Fruit fly (Drosophila melanogaster) whole organism, embryonic: ENCODE results near the gene mEFTs.

ENCODE experiments used
- Bgb ChIP-seq: fragments of 200-800 bp; sonication (Bioruptor generic); IDR thresholded peaks from 2 replicates; pipeline ENCODE4 v1.3.6; 2022; ENCODE audit warnings: missing biosample characterization, missing genetic modification characterization; ENCODE audit not compliant: partially characterized antibody
- CG12391 ChIP-seq: fragments of 200-800 bp; sonication (Bioruptor generic); optimal IDR thresholded peaks from 3 replicates; lab custom pipeline; 2018; ENCODE audit warnings: missing biosample characterization, mild to moderate bottlenecking, missing genetic modification characterization, moderate library complexity
- CG14860 ChIP-seq: fragments of 200-800 bp; sonication (Bioruptor generic); IDR thresholded peaks from 3 replicates; pipeline ENCODE4 v1.3.6; 2022; ENCODE audit warnings: missing biosample characterization, missing genetic modification characterization; ENCODE audit not compliant: partially characterized antibody
- CG15601 ChIP-seq: fragments of 200-800 bp; sonication (Bioruptor generic); optimal IDR thresholded peaks from 3 replicates; lab custom pipeline; 2019; ENCODE audit warnings: missing biosample characterization, mild to moderate bottlenecking, missing genetic modification characterization, moderate library complexity
- CG17186 ChIP-seq: fragments of 200-800 bp; sonication (Bioruptor generic); optimal IDR thresholded peaks from 3 replicates; lab custom pipeline; 2017; ENCODE audit warnings: missing biosample characterization, missing genetic modification reagents, missing genetic modification characterization
- CG17361 ChIP-seq: fragments of 200-800 bp; sonication (Bioruptor generic); IDR thresholded peaks from 3 replicates; pipeline ENCODE4 v1.3.6; 2022; ENCODE audit warnings: missing biosample characterization, missing genetic modification characterization
- CG18262 ChIP-seq: fragments of 200-800 bp; optimal IDR thresholded peaks from 3 replicates; lab custom pipeline; 2019; ENCODE audit warnings: missing biosample characterization, mild to moderate bottlenecking, missing genetic modification characterization, moderate library complexity
- CG30020 ChIP-seq: fragments of 200-800 bp; optimal IDR thresholded peaks from 2 replicates; lab custom pipeline; 2019; ENCODE audit warnings: missing biosample characterization, mild to moderate bottlenecking, missing genetic modification characterization, moderate library complexity
- CG31441 ChIP-seq: fragments of 200-800 bp; sonication (Bioruptor generic); IDR thresholded peaks from 2 replicates; pipeline ENCODE4 v1.3.6; 2022; ENCODE audit warnings: missing biosample characterization, missing genetic modification characterization
- CG33557 ChIP-seq: fragments of 200-800 bp; sonication (Bioruptor generic); optimal IDR thresholded peaks from 2 replicates; lab custom pipeline; 2019; ENCODE audit warnings: missing biosample characterization, mild to moderate bottlenecking, missing genetic modification characterization, moderate library complexity
- CG3995 ChIP-seq: fragments of 200-800 bp; sonication (Bioruptor generic); optimal IDR thresholded peaks from 3 replicates; lab custom pipeline; 2016; ENCODE audit warnings: missing biosample characterization, missing genetic modification characterization
- CG42726 ChIP-seq: fragments of 200-800 bp; sonication (Bioruptor generic); IDR thresholded peaks from 2 replicates; pipeline ENCODE4 v1.3.6; 2022; ENCODE audit warnings: missing biosample characterization, missing genetic modification characterization; ENCODE audit not compliant: partially characterized antibody
- CG9797 ChIP-seq: fragments of 200-800 bp; sonication (Bioruptor generic); optimal IDR thresholded peaks from 3 replicates; lab custom pipeline; 2018; ENCODE audit warnings: missing biosample characterization, mild to moderate bottlenecking, missing genetic modification characterization
- Dad ChIP-seq: fragments of 200-800 bp; sonication (Bioruptor generic); optimal IDR thresholded peaks from 3 replicates; lab custom pipeline; 2016; ENCODE audit warnings: missing biosample characterization, missing genetic modification characterization
- Deaf1 ChIP-seq: fragments of 200-800 bp; optimal IDR thresholded peaks from 3 replicates; lab custom pipeline; 2019; ENCODE audit warnings: missing biosample characterization, mild to moderate bottlenecking, missing genetic modification characterization, moderate library complexity
- Dp ChIP-seq: fragments of 200-800 bp; sonication (Bioruptor generic); optimal IDR thresholded peaks from 2 replicates; lab custom pipeline; 2018; ENCODE audit warnings: missing biosample characterization, mild to moderate bottlenecking, missing genetic modification characterization, moderate library complexity
- HmgZ ChIP-seq: fragments of 200-800 bp; sonication (Bioruptor generic); optimal IDR thresholded peaks from 2 replicates; lab custom pipeline; 2018; ENCODE audit warnings: missing biosample characterization, mild to moderate bottlenecking, missing genetic modification characterization
- Hmr ChIP-seq: fragments of 200-800 bp; sonication (Bioruptor generic); optimal IDR thresholded peaks from 3 replicates; lab custom pipeline; 2017; ENCODE audit warnings: mild to moderate bottlenecking, missing biosample characterization, missing genetic modification reagents, missing genetic modification characterization
- Lpt ChIP-seq: fragments of >200 bp; optimal IDR thresholded peaks from 2 replicates; lab custom pipeline; 2018; ENCODE audit warnings: missing biosample characterization, missing genetic modification characterization
- MBD-R2 ChIP-seq: fragments of 200-800 bp; sonication (Bioruptor generic); IDR thresholded peaks from 2 replicates; pipeline ENCODE4 v1.3.6; 2022; ENCODE audit warnings: missing biosample characterization, missing genetic modification characterization
- Max ChIP-seq: fragments of 200-800 bp; sonication (Bioruptor generic); optimal IDR thresholded peaks from 2 replicates; lab custom pipeline; 2016; ENCODE audit warnings: missing biosample characterization, mild to moderate bottlenecking, missing genetic modification characterization
- Med ChIP-seq: fragments of 200-800 bp; sonication (Bioruptor generic); peaks from one replicate; lab custom pipeline; 2016; ENCODE audit warnings: missing biosample characterization, missing genetic modification characterization, mild to moderate bottlenecking, inconsistent platforms, moderate library complexity
- Myb ChIP-seq: fragments of 200-800 bp; sonication (Bioruptor generic); optimal IDR thresholded peaks from 2 replicates; lab custom pipeline; 2016; ENCODE audit warnings: missing biosample characterization, missing genetic modification characterization
- NC2α ChIP-seq: fragments of 200-800 bp; sonication (Bioruptor generic); optimal IDR thresholded peaks from 2 replicates; lab custom pipeline; 2016; ENCODE audit warnings: missing biosample characterization, missing genetic modification characterization
- Nf-YA ChIP-seq: fragments of 200-800 bp; sonication (Bioruptor generic); IDR thresholded peaks from 2 replicates; pipeline ENCODE4 v1.3.6; 2022; ENCODE audit warnings: missing biosample characterization, missing genetic modification characterization
- Opbp ChIP-seq: fragments of 200-800 bp; sonication (Bioruptor generic); IDR thresholded peaks from 3 replicates; pipeline ENCODE4 v1.3.6; 2022; ENCODE audit warnings: missing biosample characterization, missing genetic modification characterization; ENCODE audit not compliant: partially characterized antibody
- Pdp1 ChIP-seq, 2 experiments: fragments of 200-800 bp; sonication (Bioruptor generic); optimal IDR thresholded peaks; 3 replicates each; lab custom pipeline; 2016; ENCODE audit warnings: missing biosample characterization in 2 of 2, missing genetic modification characterization in 2 of 2, mild to moderate bottlenecking in 1 of 2, moderate library complexity in 1 of 2
- Scr ChIP-seq: fragments of 200-800 bp; sonication (Bioruptor generic); IDR thresholded peaks from 2 replicates; pipeline ENCODE4 v1.3.6; 2022; ENCODE audit warnings: missing biosample characterization, missing genetic modification characterization; ENCODE audit not compliant: partially characterized antibody
- Stat92E ChIP-seq, 3 experiments: fragments of >200 bp in 2 of 3; fragments of 200-800 bp in 1 of 3; sonication (Bioruptor generic) in 1 of 3; optimal IDR thresholded peaks; 2 replicates each; lab custom pipeline; 2017 to 2019; ENCODE audit warnings: missing biosample characterization in 3 of 3, missing genetic modification characterization in 3 of 3, mild to moderate bottlenecking in 1 of 3, moderate library complexity in 1 of 3
- ato ChIP-seq: fragments of 200-800 bp; sonication (Bioruptor generic); IDR thresholded peaks from 2 replicates; pipeline ENCODE4 v1.3.6; 2022; ENCODE audit warnings: missing biosample characterization, missing genetic modification characterization; ENCODE audit not compliant: partially characterized antibody
- grau ChIP-seq: fragments of 200-800 bp; optimal IDR thresholded peaks from 3 replicates; lab custom pipeline; 2019; ENCODE audit warnings: missing biosample characterization, mild to moderate bottlenecking, missing genetic modification characterization, moderate library complexity
- grn ChIP-seq: fragments of 200-800 bp; sonication (Bioruptor generic); optimal IDR thresholded peaks from 3 replicates; lab custom pipeline; 2017; ENCODE audit warnings: missing biosample characterization, missing genetic modification characterization
- gro ChIP-seq: fragments of 200-800 bp; sonication (Bioruptor generic); optimal IDR thresholded peaks from 2 replicates; lab custom pipeline; 2016; ENCODE audit warnings: missing biosample characterization, missing genetic modification characterization
- hbn ChIP-seq: fragments of 200-800 bp; sonication (Bioruptor generic); IDR thresholded peaks from 2 replicates; pipeline ENCODE4 v1.3.6; 2022; ENCODE audit warnings: missing biosample characterization, missing genetic modification characterization; ENCODE audit not compliant: partially characterized antibody
- her ChIP-seq: fragments of 200-800 bp; sonication (Bioruptor generic); optimal IDR thresholded peaks from 2 replicates; lab custom pipeline; 2016; ENCODE audit warnings: missing biosample characterization, missing genetic modification characterization
- knrl ChIP-seq: fragments of 200-800 bp; sonication (Bioruptor generic); IDR thresholded peaks from 3 replicates; pipeline ENCODE4 v1.3.6; 2022; ENCODE audit warnings: missing biosample characterization, missing genetic modification characterization; ENCODE audit not compliant: partially characterized antibody
- mld ChIP-seq: fragments of 200-800 bp; sonication (Bioruptor generic); IDR thresholded peaks from 3 replicates; pipeline ENCODE4 v1.3.6; 2022; ENCODE audit warnings: missing biosample characterization, missing genetic modification characterization; ENCODE audit not compliant: partially characterized antibody
- nmo ChIP-seq: fragments of 200-800 bp; sonication (Bioruptor generic); optimal IDR thresholded peaks from 2 replicates; lab custom pipeline; 2018; ENCODE audit warnings: missing biosample characterization, mild to moderate bottlenecking, missing genetic modification characterization, moderate library complexity
- nom ChIP-seq: fragments of 200-800 bp; sonication (Bioruptor generic); optimal IDR thresholded peaks from 2 replicates; lab custom pipeline; 2017; ENCODE audit warnings: missing biosample characterization, missing genetic modification characterization, mild to moderate bottlenecking, moderate library complexity, missing genetic modification reagents
- pfk ChIP-seq: fragments of 200-800 bp; sonication (Bioruptor generic); optimal IDR thresholded peaks from 2 replicates; lab custom pipeline; 2018; ENCODE audit warnings: missing biosample characterization, mild to moderate bottlenecking, missing genetic modification characterization, moderate library complexity
- pho ChIP-seq: fragments of 200-800 bp; sonication (Bioruptor generic); optimal IDR thresholded peaks from 2 replicates; lab custom pipeline; 2016; ENCODE audit warnings: missing biosample characterization, missing genetic modification characterization
- pum ChIP-seq: fragments of 200-800 bp; sonication (Bioruptor generic); optimal IDR thresholded peaks from 2 replicates; lab custom pipeline; 2016; ENCODE audit warnings: missing biosample characterization, missing genetic modification characterization
- pzg ChIP-seq: fragments of 200-800 bp; sonication (Bioruptor generic); optimal IDR thresholded peaks from 3 replicates; lab custom pipeline; 2018; ENCODE audit warnings: missing biosample characterization, mild to moderate bottlenecking, missing genetic modification characterization, moderate library complexity
- slou ChIP-seq: fragments of 200-800 bp; sonication (Bioruptor generic); optimal IDR thresholded peaks from 3 replicates; lab custom pipeline; 2016; ENCODE audit warnings: missing biosample characterization, missing genetic modification characterization
- stwl ChIP-seq: fragments of 200-800 bp; sonication (Bioruptor generic); optimal IDR thresholded peaks from 3 replicates; lab custom pipeline; 2018; ENCODE audit warnings: missing biosample characterization, mild to moderate bottlenecking, missing genetic modification characterization, moderate library complexity
- trem ChIP-seq: fragments of 200-800 bp; optimal IDR thresholded peaks from 3 replicates; lab custom pipeline; 2019; ENCODE audit warnings: missing biosample characterization, mild to moderate bottlenecking, missing genetic modification characterization, moderate library complexity
- unpg ChIP-seq: fragments of 200-800 bp; sonication (Bioruptor generic); optimal IDR thresholded peaks from 3 replicates; lab custom pipeline; 2018; ENCODE audit warnings: missing biosample characterization, mild to moderate bottlenecking, missing genetic modification characterization, moderate library complexity
- usp ChIP-seq: fragments of >200 bp; optimal IDR thresholded peaks from 2 replicates; lab custom pipeline; 2017; ENCODE audit warnings: missing biosample characterization, missing genetic modification characterization
- zen ChIP-seq: fragments of 200-800 bp; sonication (Bioruptor generic); optimal IDR thresholded peaks from 3 replicates; lab custom pipeline; 2018; ENCODE audit warnings: missing biosample characterization, mild to moderate bottlenecking, missing genetic modification characterization, moderate library complexity

mEFTs gene

DNA sequence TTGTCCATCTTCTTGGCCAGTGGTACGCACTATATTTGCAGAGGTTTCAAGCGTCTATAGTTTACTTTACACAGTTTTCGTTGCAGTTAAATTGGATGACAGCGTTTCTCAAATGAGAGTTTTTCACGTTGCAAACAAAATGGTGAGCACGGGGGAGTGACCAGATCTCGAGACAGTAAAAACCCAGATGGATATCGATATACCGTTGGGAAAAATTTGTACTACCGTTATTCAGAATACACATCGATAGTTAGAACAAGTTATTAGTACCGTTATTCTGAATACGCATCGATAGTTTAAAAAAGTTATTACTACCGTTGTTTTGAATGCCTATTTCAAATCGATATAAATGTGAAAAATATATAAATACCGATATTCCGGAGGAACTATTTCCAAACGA, 23.2 kb downstream of the mEFTs start, which contains the start of gene cass (continued):
- TF ChIP-seq trem (tag; lab: Kevin White, UChicago) (peak; percentile 82), grau (tag; lab: Kevin White, UChicago) (peak; percentile 31), CG17186 (peak; percentile 17), slou (GFP tag; lab: Kevin White, UChicago) (no peak), Opbp (peak; percentile 94), CG9797 (GFP tag; lab: Kevin White, UChicago) (peak; percentile 77), usp (no peak), CG42726 (GFP tag; lab: Robert Waterston, UW) (peak; percentile 94), Myb (GFP tag; lab: Kevin White, UChicago) (peak; percentile 88), Nf-YA (GFP tag; lab: Robert Waterston, UW) (no peak), CG17361 (GFP tag; lab: Robert Waterston, UW) (0 out of 3 replicates have a peak, but pooled peaks have one; percentile 18), ato (GFP tag; lab: Robert Waterston, UW) (peak; percentile 89), pum (GFP tag; lab: Kevin White, UChicago) (no peak), Dp (peak; percentile 66), nom (no peak), hbn (GFP tag; lab: Robert Waterston, UW) (peak; percentile 84), grn (no peak), pzg (peak; percentile 89), knrl (GFP tag; lab: Robert Waterston, UW) (peak; percentile 91), CG30020 (tag; lab: Kevin White, UChicago) (peak; percentile 59), MBD-R2 (GFP tag; lab: Robert Waterston, UW) (peak; percentile 72), stwl (peak; percentile 92), Stat92E (GFP tag; optimal IDR thresholded peaks at IDR 0.05; lab: Kevin White, UChicago) (peak in 1 of 3 experiments; percentile 16), pho (GFP tag; lab: Kevin White, UChicago) (no peak), her (GFP tag; lab: Kevin White, UChicago) (peak; percentile 38), CG18262 (tag; lab: Kevin White, UChicago) (peak; percentile 13), CG33557 (GFP tag; lab: Kevin White, UChicago) (no peak), gro (GFP tag; lab: Kevin White, UChicago) (peak; percentile 15), CG31441 (GFP tag; lab: Robert Waterston, UW) (no peak), CG12391 (peak; percentile 4), CG15601 (tag; lab: Kevin White, UChicago) (peak; percentile 33), CG14860 (GFP tag; lab: Robert Waterston, UW) (peak; percentile 84), Max (GFP tag; lab: Kevin White, UChicago) (peak; percentile 4), pfk (GFP tag; lab: Kevin White, UChicago) (no peak), Hmr (peak; percentile 37), nmo (GFP tag; lab: Kevin White, UChicago) (peak; percentile 59), mld (GFP tag; lab: Robert Waterston, UW) (peak; percentile 88), Scr (GFP tag; lab: Robert Waterston, UW) (peak; percentile 93), Lpt (no peak), Deaf1 (tag; lab: Kevin White, UChicago) (peak; percentile 13), Dad (GFP tag; lab: Kevin White, UChicago) (no peak), HmgZ (tag; lab: Kevin White, UChicago) (peak; percentile 62), NC2α (no peak), CG3995 (GFP tag; lab: Kevin White, UChicago) (peak; percentile 88), Med (GFP tag; lab: Kevin White, UChicago) (peak; percentile 77), Bgb (GFP tag; lab: Robert Waterston, UW) (peak; percentile 94), unpg (peak; percentile 23), Pdp1 (GFP tag; optimal IDR thresholded peaks at IDR 0.05; lab: Kevin White, UChicago) (peak in 1 of 2 experiments; percentile 16), zen (tag; lab: Kevin White, UChicago) (peak; percentile 52)
